Fruit fly (Drosophila melanogaster): ENCODE data around the gene CG4408.

Gene CG4408

dm6 chr3R:23332535-23333333 lies 30.6 kb downstream of the CG4408 start (continued):
- TF ChIP-seq CG14710 (tag; optimal IDR thresholded peaks at IDR 0.05) (peak; percentile 61), CG11504 (tag; optimal IDR thresholded peaks at IDR 0.05) (peak; percentile 76), CG10431 (GFP tag; optimal IDR thresholded peaks at IDR 0.05) (no peak), CG11456 (GFP tag; IDR thresholded peaks at IDR 0.05) (no peak), Oli (tag; optimal IDR thresholded peaks at IDR 0.05) (peak; percentile 74), CG12236 (GFP tag; optimal IDR thresholded peaks at IDR 0.05) (peak; percentile 32), H2.0 (GFP tag; IDR thresholded peaks at IDR 0.05) (no peak), nerfin-1 (tag; optimal IDR thresholded peaks at IDR 0.05) (peak; percentile 50), Gug (GFP tag; IDR thresholded peaks at IDR 0.05) (no peak), CG17361 (GFP tag; IDR thresholded peaks at IDR 0.05) (peak; percentile 79), CG16863 (GFP tag; optimal IDR thresholded peaks at IDR 0.05) (peak; percentile 24), p53 (GFP tag; optimal IDR thresholded peaks at IDR 0.05) (no peak), zfh2 (GFP tag; optimal IDR thresholded peaks at IDR 0.05) (no peak), Drgx (GFP tag; IDR thresholded peaks at IDR 0.05) (no peak), vfl (GFP tag; optimal IDR thresholded peaks at IDR 0.05) (no peak), bigmax (GFP tag; optimal IDR thresholded peaks at IDR 0.05) (no peak), CG14014 (GFP tag; IDR thresholded peaks at IDR 0.05) (peak; percentile 45), crc (GFP tag; optimal IDR thresholded peaks at IDR 0.05) (peak; percentile 11), wdn (GFP tag; IDR thresholded peaks at IDR 0.05) (no peak), prd (optimal IDR thresholded peaks at IDR 0.05) (no peak), prd (GFP tag; IDR thresholded peaks at IDR 0.05) (peak; percentile 14; the same call in 1 of the 3 replicates), yki (optimal IDR thresholded peaks at IDR 0.05) (no peak), Side (GFP tag; optimal IDR thresholded peaks at IDR 0.05) (peak; percentile 28), CG6654 (GFP tag; optimal IDR thresholded peaks at IDR 0.05) (peak; percentile 30), ttk (GFP tag; IDR thresholded peaks at IDR 0.05) (no peak), CG9797 (GFP tag; optimal IDR thresholded peaks at IDR 0.05) (no peak), bsh (GFP tag; optimal IDR thresholded peaks at IDR 0.05) (peak in 1 of 2 experiments; percentile 70), CG2875 (GFP tag; optimal IDR thresholded peaks at IDR 0.05) (peak; percentile 72), CG10543 (GFP tag; optimal IDR thresholded peaks at IDR 0.05) (no peak), CG12155 (GFP tag; optimal IDR thresholded peaks at IDR 0.05) (peak; percentile 5), her (GFP tag; optimal IDR thresholded peaks at IDR 0.05) (no peak), CG34224 (GFP tag; IDR thresholded peaks at IDR 0.05; ENCODE audit: partially characterized antibody) (no peak), ash1 (GFP tag; optimal IDR thresholded peaks at IDR 0.05) (no peak), CG17912 (GFP tag; optimal IDR thresholded peaks at IDR 0.05) (no peak), gsb (GFP tag; IDR thresholded peaks at IDR 0.05) (no peak), Bgb (GFP tag; IDR thresholded peaks at IDR 0.05; ENCODE audit: partially characterized antibody) (no peak), CG4404 (GFP tag; IDR thresholded peaks at IDR 0.05) (no peak), CG4360 (GFP tag; IDR thresholded peaks at IDR 0.05) (0 out of 2 replicates have a peak, but pooled peaks have one; percentile 15), CG30403 (GFP tag; optimal IDR thresholded peaks at IDR 0.05) (peak; percentile 67), CG9817 (tag; optimal IDR thresholded peaks at IDR 0.05) (peak; percentile 4), HmgD (GFP tag; optimal IDR thresholded peaks at IDR 0.05) (no peak), HLH3B (GFP tag; IDR thresholded peaks at IDR 0.05) (peak; percentile 39; the same call in 1 of the 2 replicates), ERR (GFP tag; optimal IDR thresholded peaks at IDR 0.05) (no peak), YL-1 (GFP tag; optimal IDR thresholded peaks at IDR 0.05) (no peak), CG13424 (tag; optimal IDR thresholded peaks at IDR 0.05) (peak; percentile 44), CG4424 (GFP tag; optimal IDR thresholded peaks at IDR 0.05) (peak; percentile 67), NC2β (GFP tag; optimal IDR thresholded peaks at IDR 0.05) (no peak), CG1647 (GFP tag; optimal IDR thresholded peaks at IDR 0.05) (no peak), vvl (GFP tag; IDR thresholded peaks at IDR 0.05) (peak; percentile 71), Dll (GFP tag; IDR thresholded peaks at IDR 0.05; ENCODE audit: partially characterized antibody) (no peak), schlank (tag; optimal IDR thresholded peaks at IDR 0.05) (no peak)

All from whole organism, embryonic.